Worm (Caenorhabditis elegans) whole organism, L3 larva: Measurements from ENCODE around the gene F07E5.7.

Experiments
- aly-2 ChIP-seq: fragments of 150-350 bp; optimal IDR thresholded peaks from 2 replicates; lab custom pipeline; 2014; ENCODE audit warnings: missing biosample characterization, missing genetic modification characterization
- ceh-9 ChIP-seq: sonication (generic microtip); optimal IDR thresholded peaks from 2 replicates; lab custom pipeline; 2018; ENCODE audit warnings: missing biosample characterization, missing genetic modification characterization
- elt-2 ChIP-seq: sonication (generic microtip); optimal IDR thresholded peaks from 2 replicates; lab custom pipeline; 2016; ENCODE audit warnings: missing genetic modification reagents, mild to moderate bottlenecking, missing genetic modification characterization, missing compliant biosample characterization
- elt-3 ChIP-seq, 3 experiments: fragments of 150-350 bp in 1 of 3; sonication (generic microtip) in 2 of 3; optimal IDR thresholded peaks; 2 replicates in 2 of 3; 4 replicates in 1 of 3; lab custom pipeline; 2014 to 2017; ENCODE audit warnings: missing biosample characterization in 3 of 3, missing genetic modification characterization in 3 of 3
- fos-1 ChIP-seq: fragments of 150-350 bp; optimal IDR thresholded peaks from 2 replicates; lab custom pipeline; 2014; ENCODE audit warnings: missing biosample characterization, missing genetic modification characterization
- nhr-23 ChIP-seq: fragments of 150-350 bp; optimal IDR thresholded peaks from 2 replicates; lab custom pipeline; 2014; ENCODE audit warnings: missing biosample characterization, missing genetic modification reagents, missing genetic modification characterization
- nhr-237 ChIP-seq: fragments of 150-350 bp; optimal IDR thresholded peaks from 2 replicates; lab custom pipeline; 2014; ENCODE audit warnings: missing biosample characterization, missing genetic modification characterization
- nhr-28 ChIP-seq: fragments of 150-350 bp; optimal IDR thresholded peaks from 2 replicates; lab custom pipeline; 2014; ENCODE audit warnings: missing biosample characterization, missing genetic modification characterization
- nhr-67 ChIP-seq: fragments of 150-350 bp; optimal IDR thresholded peaks from 2 replicates; lab custom pipeline; 2014; ENCODE audit warnings: missing biosample characterization, missing genetic modification characterization
- nhr-76 ChIP-seq: fragments of 150-350 bp; sonication (generic microtip); optimal IDR thresholded peaks from 5 replicates; lab custom pipeline; 2014; ENCODE audit warnings: missing biosample characterization, missing genetic modification characterization
- skn-1 ChIP-seq: fragments of 150-350 bp; optimal IDR thresholded peaks from 2 replicates; lab custom pipeline; 2014; ENCODE audit warnings: missing biosample characterization, missing genetic modification characterization
- snpc-4 ChIP-seq: fragments of 150-350 bp; optimal IDR thresholded peaks from 2 replicates; lab custom pipeline; 2014; ENCODE audit warnings: missing biosample characterization, missing genetic modification characterization
- unc-62 ChIP-seq: fragments of 150-350 bp; sonication (generic microtip); optimal IDR thresholded peaks from 4 replicates; lab custom pipeline; 2014; ENCODE audit warnings: missing biosample characterization, missing genetic modification reagents, missing genetic modification characterization
- ztf-11 ChIP-seq: fragments of 150-350 bp; optimal IDR thresholded peaks from 2 replicates; lab custom pipeline; 2014; ENCODE audit warnings: missing biosample characterization, missing genetic modification characterization

DNA sequence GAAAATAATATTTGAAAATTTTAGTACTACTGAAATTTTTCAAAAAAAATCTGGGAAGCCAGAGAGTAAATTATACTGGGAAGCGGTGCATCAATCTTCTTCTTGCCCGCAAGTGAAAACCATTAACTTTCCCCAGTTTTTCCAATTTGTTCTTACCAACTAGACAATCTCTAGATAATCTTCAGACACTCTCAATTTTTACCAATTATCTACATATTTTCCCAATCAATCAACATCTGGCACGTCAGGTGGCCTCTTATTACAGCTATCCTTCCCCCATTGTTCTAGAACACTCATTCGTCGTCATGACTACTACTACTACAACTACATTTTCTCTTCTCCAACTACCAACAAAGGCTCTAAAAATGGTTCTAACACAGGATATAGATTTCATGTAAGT lies 6.8 kb downstream of the F07E5.7 start, which contains the start of gene fbxb-6:
- TF ChIP-seq unc-62 (no peak), nhr-237 (no peak), ztf-11 (no peak), elt-3 (tag; optimal IDR thresholded peaks at IDR 0.05; lab: Kevin White, UChicago) (no peak), elt-2 (tag; lab: Kevin White, UChicago) (no peak), ceh-9 (tag; lab: Kevin White, UChicago) (no peak), skn-1 (no peak), fos-1 (no peak), nhr-28 (tag; lab: Kevin White, UChicago) (no peak), aly-2 (no peak), nhr-67 (tag; lab: Kevin White, UChicago) (no peak), nhr-23 (tag; lab: Kevin White, UChicago) (no peak), nhr-76 (tag; lab: Kevin White, UChicago) (no peak), snpc-4 (tag; lab: Kevin White, UChicago) (no peak)
